Fruit fly (Drosophila melanogaster): ENCODE data around the gene CG16721.

DNA sequence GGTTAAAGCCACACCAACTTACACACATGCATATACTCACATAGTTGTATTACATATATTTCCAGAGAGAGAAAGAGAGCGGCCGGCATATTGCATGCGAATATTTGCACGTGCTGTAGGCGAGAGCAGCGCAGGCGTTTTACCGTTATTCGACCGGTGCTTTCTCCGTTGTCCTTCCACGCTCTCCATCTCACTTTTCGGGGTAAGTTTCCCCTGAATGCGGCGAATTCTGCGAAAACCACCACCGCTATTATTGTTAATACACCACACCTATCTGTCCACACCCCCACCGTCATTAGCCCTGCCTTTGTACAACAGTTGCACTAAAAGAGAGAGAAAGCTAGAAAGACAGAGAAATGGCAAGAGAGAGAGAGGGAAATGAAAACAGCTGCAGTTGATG is 5.9 kb downstream of the CG16721 start:
- no peak for TF ChIP-seq ttk (optimal IDR thresholded peaks at IDR 0.05)
- no peak for TF ChIP-seq psq (optimal IDR thresholded peaks at IDR 0.05)
- no peak for TF ChIP-seq Myc (optimal IDR thresholded peaks at IDR 0.05)
- TF ChIP-seq h (optimal IDR thresholded peaks at IDR 0.05): no peak
- no peak for TF ChIP-seq Sin3A (optimal IDR thresholded peaks at IDR 0.05)

All from Kc167 (cell line).